Fruit fly (Drosophila melanogaster): ENCODE measurements around the gene Cyp305a1.

Gene Cyp305a1

dm6 chr3L:19813075-19813903 is at the start of gene Cyp305a1 (continued):
- TF ChIP-seq sd (tag; optimal IDR thresholded peaks at IDR 0.05) (no peak), CG30403 (GFP tag; optimal IDR thresholded peaks at IDR 0.05) (no peak), CG12155 (GFP tag; optimal IDR thresholded peaks at IDR 0.05) (no peak), CG15514 (GFP tag; optimal IDR thresholded peaks at IDR 0.05) (peak; percentile 47), Mes4 (GFP tag; optimal IDR thresholded peaks at IDR 0.05) (no peak), z (GFP tag; IDR thresholded peaks at IDR 0.05) (peak; percentile 59; the same call in 1 of the 3 replicates), CG4617 (GFP tag; optimal IDR thresholded peaks at IDR 0.05; ENCODE audit: borderline replicate concordance) (no peak), bbx (GFP tag; IDR thresholded peaks at IDR 0.05; ENCODE audit: partially characterized antibody) (no peak), CG11696 (GFP tag; IDR thresholded peaks at IDR 0.05) (no peak), gfzf (GFP tag; optimal IDR thresholded peaks at IDR 0.05) (no peak), Fer3 (tag; optimal IDR thresholded peaks at IDR 0.05) (no peak), MBD-R2 (GFP tag; IDR thresholded peaks at IDR 0.05) (no peak; the same call in 1 of the 2 replicates), fu2 (GFP tag; optimal IDR thresholded peaks at IDR 0.05) (no peak), CG14441 (GFP tag; IDR thresholded peaks at IDR 0.05) (no peak), Mrtf (GFP tag; IDR thresholded peaks at IDR 0.05) (0 out of 3 replicates have a peak, but pooled peaks have one; percentile 28), CG4707 (GFP tag; optimal IDR thresholded peaks at IDR 0.05) (no peak), NK7.1 (GFP tag; optimal IDR thresholded peaks at IDR 0.05) (no peak), ash1 (GFP tag; optimal IDR thresholded peaks at IDR 0.05) (no peak), stwl (tag; optimal IDR thresholded peaks at IDR 0.05) (no peak), CG7271 (tag; optimal IDR thresholded peaks at IDR 0.05) (no peak), CG1602 (GFP tag; optimal IDR thresholded peaks at IDR 0.05) (no peak), al (GFP tag; IDR thresholded peaks at IDR 0.05) (no peak), ftz-f1 (GFP tag; optimal IDR thresholded peaks at IDR 0.05) (no peak), tup (GFP tag; optimal IDR thresholded peaks at IDR 0.05) (no peak), CG13775 (GFP tag; optimal IDR thresholded peaks at IDR 0.05) (no peak), rib (GFP tag; IDR thresholded peaks at IDR 0.05) (0 out of 2 replicates have a peak, but pooled peaks have one; percentile 36), CG10366 (GFP tag; IDR thresholded peaks at IDR 0.05) (no peak), NFAT (GFP tag; IDR thresholded peaks at IDR 0.05) (no peak), Scr (GFP tag; IDR thresholded peaks at IDR 0.05; ENCODE audit: partially characterized antibody) (no peak), CTCF (GFP tag; optimal IDR thresholded peaks at IDR 0.05) (no peak), CG11560 (tag; IDR thresholded peaks at IDR 0.05) (no peak), vnd (GFP tag; IDR thresholded peaks at IDR 0.05; ENCODE audit: partially characterized antibody) (no peak), CG4820 (GFP tag; optimal IDR thresholded peaks at IDR 0.05) (no peak), amos (GFP tag; IDR thresholded peaks at IDR 0.05; ENCODE audit: partially characterized antibody) (no peak), usp (GFP tag; optimal IDR thresholded peaks at IDR 0.05) (no peak), CG3065 (GFP tag; optimal IDR thresholded peaks at IDR 0.05) (no peak), CG2889 (GFP tag; IDR thresholded peaks at IDR 0.05) (no peak), ATbp (GFP tag; optimal IDR thresholded peaks at IDR 0.05) (no peak), CG9817 (tag; optimal IDR thresholded peaks at IDR 0.05) (no peak), CG18619 (GFP tag; optimal IDR thresholded peaks at IDR 0.05) (no peak), zfh2 (GFP tag; optimal IDR thresholded peaks at IDR 0.05) (no peak), CG3163 (GFP tag; optimal IDR thresholded peaks at IDR 0.05) (no peak), CG4424 (GFP tag; optimal IDR thresholded peaks at IDR 0.05) (no peak), tio (GFP tag; optimal IDR thresholded peaks at IDR 0.05) (no peak), NC2α (GFP tag; optimal IDR thresholded peaks at IDR 0.05) (no peak), CG17568 (GFP tag; optimal IDR thresholded peaks at IDR 0.05) (no peak), Opbp (GFP tag; IDR thresholded peaks at IDR 0.05; ENCODE audit: partially characterized antibody) (no peak), CG7987 (GFP tag; optimal IDR thresholded peaks at IDR 0.05) (peak; percentile 57), nmo (GFP tag; optimal IDR thresholded peaks at IDR 0.05) (no peak), CG2712 (tag; optimal IDR thresholded peaks at IDR 0.05) (no peak)
